Fruit fly (Drosophila melanogaster) whole organism, prepupa: ENCODE measurements around the gene CG17568.

Experiments
- Blimp-1 ChIP-seq: fragments of 200-800 bp; sonication (Bioruptor generic); optimal IDR thresholded peaks from 3 replicates; lab custom pipeline; 2017; ENCODE audit warnings: missing biosample characterization, missing genetic modification characterization, mild to moderate bottlenecking, moderate library complexity, missing genetic modification reagents
- CG10631 ChIP-seq: fragments of 200-800 bp; sonication (Bioruptor generic); optimal IDR thresholded peaks from 2 replicates; lab custom pipeline; 2016; ENCODE audit warnings: missing biosample characterization, missing genetic modification characterization
- CG10669 ChIP-seq: fragments of 200-800 bp; sonication (Bioruptor generic); optimal IDR thresholded peaks from 3 replicates; lab custom pipeline; 2018; ENCODE audit warnings: missing biosample characterization, mild to moderate bottlenecking, missing genetic modification characterization, moderate library complexity
- CG11294 ChIP-seq: fragments of 200-800 bp; sonication (Bioruptor generic); IDR thresholded peaks from 2 replicates; pipeline ENCODE4 v1.3.6; 2022; ENCODE audit warnings: missing biosample characterization, missing genetic modification characterization
- CG11762 ChIP-seq: fragments of 200-800 bp; sonication (Bioruptor generic); optimal IDR thresholded peaks from 3 replicates; lab custom pipeline; 2016; ENCODE audit warnings: missing biosample characterization, missing genetic modification characterization; ENCODE audit not compliant: insufficient read depth
- CG11902 ChIP-seq: fragments of 200-800 bp; sonication (Bioruptor generic); optimal IDR thresholded peaks from 3 replicates; lab custom pipeline; 2016; ENCODE audit warnings: missing biosample characterization, missing genetic modification characterization
- CG15336 ChIP-seq: fragments of 200-800 bp; sonication (Bioruptor generic); IDR thresholded peaks from 2 replicates; pipeline ENCODE4 v1.3.6; 2022; ENCODE audit warnings: missing biosample characterization, missing genetic modification characterization
- CG1621 ChIP-seq: fragments of 200-800 bp; sonication (Bioruptor generic); optimal IDR thresholded peaks from 3 replicates; lab custom pipeline; 2018; ENCODE audit warnings: missing biosample characterization, mild to moderate bottlenecking, missing genetic modification characterization
- CG16779 ChIP-seq: fragments of 200-800 bp; sonication (Bioruptor generic); optimal IDR thresholded peaks from 3 replicates; lab custom pipeline; 2017; ENCODE audit warnings: missing biosample characterization, mild to moderate bottlenecking, missing genetic modification characterization
- CG31627 ChIP-seq: fragments of 200-800 bp; sonication (Bioruptor generic); optimal IDR thresholded peaks from 3 replicates; lab custom pipeline; 2016; ENCODE audit warnings: missing biosample characterization, missing genetic modification characterization
- CG3919 ChIP-seq: fragments of 200-800 bp; sonication (Bioruptor generic); optimal IDR thresholded peaks from 3 replicates; lab custom pipeline; 2016; ENCODE audit warnings: missing biosample characterization, missing genetic modification characterization
- CG4318 ChIP-seq: fragments of 200-800 bp; sonication (Bioruptor generic); optimal IDR thresholded peaks from 3 replicates; lab custom pipeline; 2017; ENCODE audit warnings: missing biosample characterization, mild to moderate bottlenecking, missing genetic modification characterization
- CG6808 ChIP-seq: fragments of 200-800 bp; sonication (Bioruptor generic); optimal IDR thresholded peaks from 3 replicates; lab custom pipeline; 2017; ENCODE audit warnings: missing biosample characterization, missing genetic modification characterization, mild to moderate bottlenecking, moderate library complexity, missing genetic modification reagents
- CG6854 ChIP-seq: fragments of 200-800 bp; sonication (Bioruptor generic); optimal IDR thresholded peaks from 2 replicates; lab custom pipeline; 2017; ENCODE audit warnings: missing biosample characterization, mild to moderate bottlenecking, missing genetic modification characterization
- CG7368 ChIP-seq: fragments of 200-800 bp; sonication (Bioruptor generic); optimal IDR thresholded peaks from 3 replicates; lab custom pipeline; 2016; ENCODE audit warnings: missing biosample characterization, missing genetic modification characterization
- CG8319 ChIP-seq: fragments of 200-800 bp; sonication (Bioruptor generic); optimal IDR thresholded peaks from 3 replicates; lab custom pipeline; 2016; ENCODE audit warnings: missing biosample characterization, missing genetic modification characterization
- CG8632 ChIP-seq: fragments of 200-800 bp; sonication (Bioruptor generic); optimal IDR thresholded peaks from 3 replicates; lab custom pipeline; 2016; ENCODE audit warnings: missing biosample characterization, missing genetic modification characterization
- CG9139 ChIP-seq: fragments of 200-800 bp; sonication (Bioruptor generic); optimal IDR thresholded peaks from 3 replicates; lab custom pipeline; 2017; ENCODE audit warnings: missing biosample characterization, mild to moderate bottlenecking, missing genetic modification characterization
- Eip75B ChIP-seq: fragments of 200-800 bp; sonication (Bioruptor generic); optimal IDR thresholded peaks from 3 replicates; lab custom pipeline; 2016; ENCODE audit warnings: missing biosample characterization, missing genetic modification characterization
- Eip78C ChIP-seq: fragments of 200-800 bp; sonication (Bioruptor generic); peaks from one replicate; lab custom pipeline; 2016; ENCODE audit warnings: missing biosample characterization, missing genetic modification characterization
- Ets21C ChIP-seq: fragments of 200-800 bp; sonication (Bioruptor generic); optimal IDR thresholded peaks from 3 replicates; lab custom pipeline; 2016; ENCODE audit warnings: missing biosample characterization, missing genetic modification characterization
- Ets96B ChIP-seq: fragments of 200-800 bp; optimal IDR thresholded peaks from 2 replicates; lab custom pipeline; 2019; ENCODE audit warnings: missing biosample characterization, mild to moderate bottlenecking, missing genetic modification characterization, moderate library complexity
- Hr38 ChIP-seq: sonication (Bioruptor generic); optimal IDR thresholded peaks from 2 replicates; lab custom pipeline; 2016; ENCODE audit warnings: missing biosample characterization, missing genetic modification characterization
- Hr39 ChIP-seq: fragments of 200-800 bp; sonication (Bioruptor generic); optimal IDR thresholded peaks from 2 replicates; lab custom pipeline; 2016; ENCODE audit warnings: missing biosample characterization, missing genetic modification characterization
- Hr4 ChIP-seq: fragments of 200-800 bp; sonication (Bioruptor generic); optimal IDR thresholded peaks from 3 replicates; lab custom pipeline; 2016; ENCODE audit warnings: missing biosample characterization, missing genetic modification characterization
- Lpt ChIP-seq: fragments of 200-800 bp; sonication (Bioruptor generic); optimal IDR thresholded peaks from 3 replicates; lab custom pipeline; 2016; ENCODE audit warnings: missing biosample characterization, missing genetic modification characterization
- Met ChIP-seq: fragments of 200-800 bp; sonication (Bioruptor generic); optimal IDR thresholded peaks from 3 replicates; lab custom pipeline; 2016; ENCODE audit warnings: missing biosample characterization, missing genetic modification characterization
- OdsH ChIP-seq: fragments of 200-800 bp; sonication (Bioruptor generic); optimal IDR thresholded peaks from 3 replicates; lab custom pipeline; 2016; ENCODE audit warnings: missing biosample characterization, missing genetic modification characterization
- Smox ChIP-seq: fragments of 200-800 bp; sonication (Bioruptor generic); optimal IDR thresholded peaks from 3 replicates; lab custom pipeline; 2016; ENCODE audit warnings: missing biosample characterization, missing genetic modification characterization
- Sox102F ChIP-seq: fragments of 200-800 bp; sonication (Bioruptor generic); optimal IDR thresholded peaks from 2 replicates; lab custom pipeline; 2016; ENCODE audit warnings: missing biosample characterization, mild to moderate bottlenecking, missing genetic modification characterization
- Sox14 ChIP-seq: fragments of 200-800 bp; sonication (Bioruptor generic); optimal IDR thresholded peaks from 3 replicates; lab custom pipeline; 2016; ENCODE audit warnings: missing biosample characterization, missing genetic modification characterization
- Sox15 ChIP-seq: fragments of 200-800 bp; sonication (Bioruptor generic); optimal IDR thresholded peaks from 3 replicates; lab custom pipeline; 2016; ENCODE audit warnings: missing biosample characterization, missing genetic modification characterization
- achi ChIP-seq: fragments of 200-800 bp; sonication (Bioruptor generic); optimal IDR thresholded peaks from 3 replicates; lab custom pipeline; 2016; ENCODE audit warnings: missing biosample characterization, missing genetic modification characterization
- cyc ChIP-seq: fragments of 200-800 bp; sonication (Bioruptor generic); optimal IDR thresholded peaks from 3 replicates; lab custom pipeline; 2016; ENCODE audit warnings: missing biosample characterization, missing genetic modification characterization
- dac ChIP-seq: fragments of 200-800 bp; sonication (Bioruptor generic); optimal IDR thresholded peaks from 2 replicates; lab custom pipeline; 2017; ENCODE audit warnings: missing biosample characterization, mild to moderate bottlenecking, missing genetic modification characterization
- dsx ChIP-seq: fragments of 200-800 bp; optimal IDR thresholded peaks from 3 replicates; lab custom pipeline; 2019; ENCODE audit warnings: missing biosample characterization, mild to moderate bottlenecking, missing genetic modification characterization, moderate library complexity; ENCODE audit not compliant: poor library complexity, severe bottlenecking
- fd59A ChIP-seq: fragments of 200-800 bp; sonication (Bioruptor generic); optimal IDR thresholded peaks from 2 replicates; lab custom pipeline; 2017; ENCODE audit warnings: missing biosample characterization, mild to moderate bottlenecking, missing genetic modification characterization, missing genetic modification reagents
- fd85E ChIP-seq: fragments of 200-800 bp; sonication (Bioruptor generic); optimal IDR thresholded peaks from 3 replicates; lab custom pipeline; 2016; ENCODE audit warnings: missing biosample characterization, missing genetic modification characterization
- fkh ChIP-seq: fragments of 200-800 bp; sonication (Bioruptor generic); optimal IDR thresholded peaks from 3 replicates; lab custom pipeline; 2017; ENCODE audit warnings: missing biosample characterization, mild to moderate bottlenecking, missing genetic modification characterization, moderate library complexity
- lz ChIP-seq: fragments of 200-800 bp; sonication (Bioruptor generic); optimal IDR thresholded peaks from 3 replicates; lab custom pipeline; 2016; ENCODE audit warnings: missing biosample characterization, missing genetic modification characterization
- pdm3 ChIP-seq: fragments of 200-800 bp; sonication (Bioruptor generic); optimal IDR thresholded peaks from 3 replicates; lab custom pipeline; 2016; ENCODE audit warnings: missing biosample characterization, missing genetic modification characterization
- salr ChIP-seq, 2 experiments: fragments of 200-800 bp; sonication (Bioruptor generic); optimal IDR thresholded peaks; 3 replicates each; lab custom pipeline; 2016 to 2018; ENCODE audit warnings: missing biosample characterization in 2 of 2, missing genetic modification characterization in 2 of 2, mild to moderate bottlenecking in 1 of 2
- spab ChIP-seq: fragments of 200-800 bp; sonication (Bioruptor generic); optimal IDR thresholded peaks from 2 replicates; lab custom pipeline; 2017; ENCODE audit warnings: missing biosample characterization, mild to moderate bottlenecking, missing genetic modification characterization, missing genetic modification reagents
- svp ChIP-seq: fragments of 200-800 bp; sonication (Bioruptor generic); peaks from one replicate; lab custom pipeline; 2016; ENCODE audit warnings: missing biosample characterization, missing genetic modification characterization
- vri ChIP-seq: fragments of 200-800 bp; sonication (Bioruptor generic); optimal IDR thresholded peaks from 3 replicates; lab custom pipeline; 2016; ENCODE audit warnings: missing biosample characterization, mild to moderate bottlenecking, missing genetic modification characterization

The CG17568 gene

dm6 chr2L:19135955-19136677 lies 45.4 kb downstream of the CG17568 start (continued):
- TF ChIP-seq CG4318 (GFP tag; lab: Kevin White, UChicago) (peak; percentile 46), achi (peak; percentile 86), salr (GFP tag; optimal IDR thresholded peaks at IDR 0.05; lab: Kevin White, UChicago) (peak; percentile 62 to 84), Sox14 (peak; percentile 85), Sox102F (peak; percentile 90), CG15336 (GFP tag; lab: Robert Waterston, UW) (no peak), CG1621 (tag; lab: Kevin White, UChicago) (peak; percentile 80), pdm3 (GFP tag; lab: Kevin White, UChicago) (peak; percentile 85), fd85E (GFP tag; lab: Kevin White, UChicago) (peak; percentile 12), fkh (no peak), CG16779 (tag; lab: Kevin White, UChicago) (peak; percentile 71), Ets96B (tag; lab: Kevin White, UChicago) (peak; percentile 94), svp (GFP tag; lab: Kevin White, UChicago) (peak; percentile 92), vri (GFP tag; lab: Kevin White, UChicago) (peak; percentile 81), cyc (peak; percentile 84), Eip75B (GFP tag; lab: Kevin White, UChicago) (peak; percentile 81), fd59A (GFP tag; lab: Kevin White, UChicago) (peak; percentile 74), CG31627 (peak; percentile 88), CG9139 (GFP tag; lab: Kevin White, UChicago) (peak; percentile 41), Met (GFP tag; lab: Kevin White, UChicago) (peak; percentile 91), Smox (GFP tag; lab: Kevin White, UChicago) (peak; percentile 88), CG7368 (GFP tag; lab: Kevin White, UChicago) (peak; percentile 61)

- TF ChIP-seq spab (peak; percentile 26), pdm3 (GFP tag; lab: Kevin White, UChicago) (no peak), dac (no peak), CG16779 (tag; lab: Kevin White, UChicago) (no peak), CG15336 (GFP tag; lab: Robert Waterston, UW) (no peak), CG1621 (tag; lab: Kevin White, UChicago) (peak; percentile 34), Eip78C (GFP tag; lab: Kevin White, UChicago) (no peak), CG6808 (GFP tag; lab: Kevin White, UChicago) (peak; percentile 26), CG11294 (GFP tag; lab: Robert Waterston, UW) (no peak), Smox (GFP tag; lab: Kevin White, UChicago) (peak; percentile 48), Lpt (GFP tag; lab: Kevin White, UChicago) (peak; percentile 50), CG10669 (GFP tag; lab: Kevin White, UChicago) (no peak), Hr39 (GFP tag; lab: Kevin White, UChicago) (no peak), fd59A (GFP tag; lab: Kevin White, UChicago) (peak; percentile 20), lz (peak; percentile 2), CG10631 (GFP tag; lab: Kevin White, UChicago) (peak; percentile 55), Blimp-1 (GFP tag; lab: Kevin White, UChicago) (peak; percentile 28), CG8632 (GFP tag; lab: Kevin White, UChicago) (no peak), CG8319 (GFP tag; lab: Kevin White, UChicago) (no peak), dsx (peak; percentile 48), Ets21C (GFP tag; lab: Kevin White, UChicago) (no peak), achi (peak; percentile 60), OdsH (GFP tag; lab: Kevin White, UChicago) (peak; percentile 49), CG4318 (GFP tag; lab: Kevin White, UChicago) (no peak), Ets96B (tag; lab: Kevin White, UChicago) (peak; percentile 54), CG6854 (GFP tag; lab: Kevin White, UChicago) (peak; percentile 47), Hr38 (GFP tag; lab: Kevin White, UChicago) (no peak), Sox102F (no peak), CG3919 (GFP tag; lab: Kevin White, UChicago) (peak; percentile 51), CG7368 (GFP tag; lab: Kevin White, UChicago) (no peak), Met (GFP tag; lab: Kevin White, UChicago) (peak; percentile 43), CG11762 (no peak), CG11902 (GFP tag; lab: Kevin White, UChicago) (peak; percentile 26), Sox15 (GFP tag; lab: Kevin White, UChicago) (peak; percentile 9), cyc (peak; percentile 33), Hr4 (GFP tag; lab: Kevin White, UChicago) (peak; percentile 35), vri (GFP tag; lab: Kevin White, UChicago) (peak; percentile 95), CG9139 (GFP tag; lab: Kevin White, UChicago) (no peak)
Measured at dm6 chr2L:19134814-19135523, 46.5 kb downstream of the CG17568 start, which contains the start of gene Polr1D. Gene Polr1D (minus strand): TSS chr2L:19135233.
